Fruit fly (Drosophila melanogaster): ENCODE data around the gene HDAC6.

DNA sequence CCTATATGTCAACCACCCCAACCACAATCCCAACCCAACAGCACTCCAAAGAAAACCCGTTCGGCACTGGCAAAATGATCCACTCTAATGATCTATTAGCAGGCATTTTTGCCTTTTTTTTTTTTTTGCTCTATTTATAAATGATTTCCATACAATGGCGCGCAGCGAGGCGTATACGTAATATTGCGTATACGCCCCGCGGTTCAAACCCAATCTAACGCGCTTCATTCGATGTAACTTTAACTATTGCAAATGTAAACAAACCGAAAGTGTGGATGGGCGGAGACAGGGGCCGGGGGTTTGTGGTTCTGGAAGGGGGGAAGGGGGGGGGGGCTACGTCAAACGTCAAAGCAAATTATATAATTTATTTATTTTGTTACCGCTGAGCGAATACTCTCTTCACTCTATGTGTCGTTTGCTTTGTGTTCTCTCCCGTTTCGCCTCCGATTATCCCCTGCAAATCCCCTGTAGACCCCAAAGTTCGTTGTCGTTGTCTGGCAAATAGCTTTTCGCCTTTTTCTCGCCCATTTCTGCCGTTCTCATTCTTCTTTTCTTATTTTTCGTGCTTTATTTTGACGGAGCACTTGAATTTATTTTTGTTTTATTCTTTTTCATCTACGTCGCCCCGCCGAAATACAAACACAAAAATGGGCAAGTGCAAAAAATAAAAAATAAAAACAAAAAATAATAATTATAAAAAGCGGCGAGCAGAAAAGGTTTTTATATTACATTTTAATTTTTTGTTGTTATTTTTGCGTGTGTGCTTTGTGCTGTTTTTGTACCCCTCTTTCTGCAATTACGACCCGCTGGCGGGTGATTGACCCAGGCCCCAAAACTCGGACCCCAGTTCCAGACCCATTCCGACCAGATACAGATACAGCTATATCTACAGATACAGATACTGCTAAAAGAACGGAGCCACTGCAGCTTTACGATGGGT, 29.7 kb upstream of the HDAC6 start:
- TF ChIP-seq kay (GFP tag; ENCODE audit: borderline replicate concordance), result peak; percentile 55
- no peak for TF ChIP-seq Clk (GFP tag; optimal IDR thresholded peaks at IDR 0.05)
- TF ChIP-seq CG1620 (GFP tag; optimal IDR thresholded peaks at IDR 0.05), result no peak
- no peak for TF ChIP-seq cnc (optimal IDR thresholded peaks at IDR 0.05)
- no peak for TF ChIP-seq CG5204 (GFP tag; optimal IDR thresholded peaks at IDR 0.05)
- TF ChIP-seq pad (GFP tag; optimal IDR thresholded peaks at IDR 0.05), result peak; percentile 45
- TF ChIP-seq CG7101 (tag; optimal IDR thresholded peaks at IDR 0.05), result peak; percentile 30
- peak; percentile 34 for TF ChIP-seq CG33017 (tag; optimal IDR thresholded peaks at IDR 0.05)
- TF ChIP-seq toe (GFP tag; optimal IDR thresholded peaks at IDR 0.05), result no peak
- TF ChIP-seq CG14711 (tag; optimal IDR thresholded peaks at IDR 0.05), result no peak
- TF ChIP-seq Crg-1 (GFP tag; optimal IDR thresholded peaks at IDR 0.05), result no peak
- TF ChIP-seq bab1 (GFP tag; optimal IDR thresholded peaks at IDR 0.05), result peak; percentile 31
- TF ChIP-seq ovo (GFP tag; optimal IDR thresholded peaks at IDR 0.05), result peak; percentile 21
- TF ChIP-seq Mnt (GFP tag; optimal IDR thresholded peaks at IDR 0.05), result no peak

Measured in whole organism, adult.